Fruit fly (Drosophila melanogaster) whole organism, pupa: ENCODE measurements around the gene GXIVsPLA2.
A peak's percentile ranks its signal among the peaks of the same experiment; 100 is the strongest.

ENCODE experiments used
- CG13204 ChIP-seq: fragments of 200-800 bp; sonication (Bioruptor generic); optimal IDR thresholded peaks from 2 replicates; lab custom pipeline; 2018; ENCODE audit warnings: missing biosample characterization, mild to moderate bottlenecking, missing genetic modification characterization, moderate library complexity
- D1 ChIP-seq: fragments of 200-800 bp; sonication (Bioruptor generic); optimal IDR thresholded peaks from 2 replicates; lab custom pipeline; 2018; ENCODE audit warnings: missing biosample characterization, mild to moderate bottlenecking, missing genetic modification characterization, moderate library complexity
- EcR ChIP-seq: fragments of 200-800 bp; sonication (Bioruptor generic); optimal IDR thresholded peaks from 3 replicates; lab custom pipeline; 2019; ENCODE audit warnings: missing biosample characterization, missing genetic modification characterization, mild to moderate bottlenecking, moderate library complexity, missing genetic modification reagents
- Ets98B ChIP-seq: fragments of 200-800 bp; sonication (Bioruptor generic); IDR thresholded peaks from 2 replicates; pipeline ENCODE4 v1.3.6; 2022; ENCODE audit warnings: missing biosample characterization, missing genetic modification characterization
- Pif1B ChIP-seq: fragments of 200-800 bp; sonication (Bioruptor generic); optimal IDR thresholded peaks from 3 replicates; lab custom pipeline; 2016; ENCODE audit warnings: missing biosample characterization, missing genetic modification characterization
- Snoo ChIP-seq: fragments of 200-800 bp; sonication (Bioruptor generic); optimal IDR thresholded peaks from 3 replicates; lab custom pipeline; 2017; ENCODE audit warnings: missing biosample characterization, mild to moderate bottlenecking, missing genetic modification characterization, inconsistent platforms
- gl ChIP-seq: fragments of 200-800 bp; sonication (Bioruptor generic); optimal IDR thresholded peaks from 2 replicates; lab custom pipeline; 2018; ENCODE audit warnings: missing biosample characterization, mild to moderate bottlenecking, missing genetic modification characterization

DNA sequence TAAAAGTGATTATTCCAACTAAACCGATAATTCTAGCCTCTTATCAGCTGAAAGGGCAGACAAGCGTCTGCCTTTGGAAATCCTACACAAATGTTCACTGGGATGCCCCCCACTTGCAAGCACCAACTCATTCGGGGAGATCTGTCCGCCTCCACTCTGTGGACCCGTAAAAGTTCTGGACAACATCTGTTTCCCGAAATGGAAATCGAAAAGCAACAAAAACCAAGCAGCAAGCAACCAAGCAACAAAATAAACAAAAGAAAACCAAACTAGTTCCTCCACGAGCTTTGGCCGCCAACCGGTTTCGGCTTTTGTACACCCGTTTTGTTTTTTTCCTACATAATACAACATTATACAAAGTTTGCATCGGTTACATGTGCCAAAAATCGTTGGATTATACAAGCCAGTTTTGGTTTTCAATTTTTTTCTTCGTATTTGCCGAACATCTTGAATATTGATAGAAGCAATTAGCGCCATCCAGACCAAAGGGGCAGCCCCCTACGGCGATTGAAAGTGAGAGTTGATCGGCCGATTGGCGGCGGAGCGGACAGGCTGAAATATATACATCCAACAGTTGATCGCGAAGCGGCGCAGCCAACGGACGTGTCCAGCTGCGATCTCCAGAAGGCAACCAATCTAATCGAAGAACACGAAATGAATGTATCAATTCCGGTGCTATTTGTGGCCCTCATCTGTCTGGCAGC lies 3.9 kb downstream of the GXIVsPLA2 start, which contains the start of gene CG17032:
- TF ChIP-seq Pif1B, result no peak
- no peak for TF ChIP-seq D1
- no peak for TF ChIP-seq Snoo (tag; lab: Kevin White, UChicago)
- no peak for TF ChIP-seq CG13204 (GFP tag; lab: Kevin White, UChicago)
- TF ChIP-seq Ets98B, result peak; percentile 40; the same call in 1 of the 2 replicates
- TF ChIP-seq EcR (GFP tag; lab: Kevin White, UChicago), result peak; percentile 83
- TF ChIP-seq gl (tag; lab: Kevin White, UChicago), result peak; percentile 24
